Fruit fly (Drosophila melanogaster) whole organism, pupa: ENCODE data around the gene brv2.
A peak's percentile ranks its signal among the peaks of the same experiment; 100 is the strongest.

Experiments
- CG10348 ChIP-seq: fragments of 200-800 bp; sonication (Bioruptor generic); IDR thresholded peaks from 2 replicates; pipeline ENCODE4 v1.3.6; 2022; ENCODE audit warnings: missing biosample characterization, missing genetic modification characterization
- CG12605 ChIP-seq: fragments of 200-800 bp; sonication (Bioruptor generic); IDR thresholded peaks from 2 replicates; pipeline ENCODE4 v1.3.6; 2022; ENCODE audit warnings: missing biosample characterization, missing genetic modification characterization
- CG13204 ChIP-seq: fragments of 200-800 bp; sonication (Bioruptor generic); optimal IDR thresholded peaks from 2 replicates; lab custom pipeline; 2018; ENCODE audit warnings: missing biosample characterization, mild to moderate bottlenecking, missing genetic modification characterization, moderate library complexity
- CG14655 ChIP-seq: fragments of 200-800 bp; sonication (Bioruptor generic); optimal IDR thresholded peaks from 3 replicates; lab custom pipeline; 2017; ENCODE audit warnings: mild to moderate bottlenecking, missing biosample characterization, missing genetic modification reagents, missing genetic modification characterization
- CG15710 ChIP-seq: fragments of 200-800 bp; sonication (Bioruptor generic); optimal IDR thresholded peaks from 2 replicates; lab custom pipeline; 2018; ENCODE audit warnings: missing biosample characterization, mild to moderate bottlenecking, missing genetic modification characterization, moderate library complexity
- CG17806 ChIP-seq: fragments of 200-800 bp; sonication (Bioruptor generic); optimal IDR thresholded peaks from 2 replicates; lab custom pipeline; 2018; ENCODE audit warnings: missing biosample characterization, mild to moderate bottlenecking, missing genetic modification characterization, moderate library complexity
- CG32121 ChIP-seq: fragments of 200-800 bp; sonication (Bioruptor generic); IDR thresholded peaks from 2 replicates; pipeline ENCODE4 v1.3.6; 2022; ENCODE audit warnings: missing biosample characterization, missing genetic modification characterization
- CG34367 ChIP-seq: fragments of 200-800 bp; sonication (Bioruptor generic); optimal IDR thresholded peaks from 2 replicates; lab custom pipeline; 2018; ENCODE audit warnings: missing biosample characterization, mild to moderate bottlenecking, missing genetic modification characterization
- CG4496 ChIP-seq: fragments of 200-800 bp; sonication (Bioruptor generic); IDR thresholded peaks from 3 replicates; pipeline ENCODE4 v1.3.6; 2022; ENCODE audit warnings: missing biosample characterization, missing genetic modification characterization
- CG8159 ChIP-seq: fragments of 200-800 bp; sonication (Bioruptor generic); optimal IDR thresholded peaks from 3 replicates; lab custom pipeline; 2018; ENCODE audit warnings: missing biosample characterization, mild to moderate bottlenecking, missing genetic modification characterization, moderate library complexity
- CG8301 ChIP-seq: fragments of 200-800 bp; sonication (Bioruptor generic); optimal IDR thresholded peaks from 2 replicates; lab custom pipeline; 2018; ENCODE audit warnings: missing biosample characterization, mild to moderate bottlenecking, missing genetic modification characterization
- CG9948 ChIP-seq: fragments of 200-800 bp; sonication (Bioruptor generic); optimal IDR thresholded peaks from 2 replicates; lab custom pipeline; 2018; ENCODE audit warnings: missing biosample characterization, mild to moderate bottlenecking, missing genetic modification characterization, moderate library complexity
- D1 ChIP-seq: fragments of 200-800 bp; sonication (Bioruptor generic); optimal IDR thresholded peaks from 2 replicates; lab custom pipeline; 2018; ENCODE audit warnings: missing biosample characterization, mild to moderate bottlenecking, missing genetic modification characterization, moderate library complexity
- EcR ChIP-seq: fragments of 200-800 bp; sonication (Bioruptor generic); optimal IDR thresholded peaks from 3 replicates; lab custom pipeline; 2019; ENCODE audit warnings: missing biosample characterization, missing genetic modification characterization, mild to moderate bottlenecking, moderate library complexity, missing genetic modification reagents
- Ets98B ChIP-seq: fragments of 200-800 bp; sonication (Bioruptor generic); IDR thresholded peaks from 2 replicates; pipeline ENCODE4 v1.3.6; 2022; ENCODE audit warnings: missing biosample characterization, missing genetic modification characterization
- Pif1A ChIP-seq: fragments of 200-800 bp; sonication (Bioruptor generic); optimal IDR thresholded peaks from 3 replicates; lab custom pipeline; 2016; ENCODE audit warnings: missing biosample characterization, missing genetic modification characterization
- Pif1B ChIP-seq: fragments of 200-800 bp; sonication (Bioruptor generic); optimal IDR thresholded peaks from 3 replicates; lab custom pipeline; 2016; ENCODE audit warnings: missing biosample characterization, missing genetic modification characterization
- Snoo ChIP-seq: fragments of 200-800 bp; sonication (Bioruptor generic); optimal IDR thresholded peaks from 3 replicates; lab custom pipeline; 2017; ENCODE audit warnings: missing biosample characterization, mild to moderate bottlenecking, missing genetic modification characterization, inconsistent platforms
- fd96Ca ChIP-seq: fragments of 200-800 bp; sonication (Bioruptor generic); IDR thresholded peaks from 3 replicates; pipeline ENCODE4 v1.3.6; 2022; ENCODE audit warnings: missing biosample characterization, missing genetic modification characterization
- gl ChIP-seq: fragments of 200-800 bp; sonication (Bioruptor generic); optimal IDR thresholded peaks from 2 replicates; lab custom pipeline; 2018; ENCODE audit warnings: missing biosample characterization, mild to moderate bottlenecking, missing genetic modification characterization
- rn ChIP-seq: fragments of 200-800 bp; sonication (Bioruptor generic); IDR thresholded peaks from 2 replicates; pipeline ENCODE4 v1.3.6; 2022; ENCODE audit warnings: missing biosample characterization, missing genetic modification characterization

Gene brv2

DNA sequence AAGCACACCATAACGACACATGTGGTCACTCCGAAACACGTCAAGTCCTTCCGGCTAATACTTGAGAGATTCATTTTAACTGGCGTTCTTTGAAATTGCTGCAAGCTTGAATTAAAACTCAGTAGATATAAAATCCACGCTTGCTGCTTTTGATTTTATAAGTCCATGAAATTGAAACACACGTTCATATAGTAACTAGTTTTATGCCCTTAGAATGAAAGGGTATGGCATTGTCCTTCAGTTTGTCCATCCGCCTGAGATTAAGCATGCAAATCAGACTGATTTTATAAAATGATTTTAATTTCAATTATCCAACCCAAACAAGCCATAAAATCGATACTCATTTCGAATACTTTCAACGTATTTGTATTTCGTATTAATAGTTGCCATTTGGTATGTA is at the start of gene brv2:
brv2 (minus strand) TSS at position 101 of the 400 bp plus-strand sequence.
- TF ChIP-seq CG17806 (tag; lab: Kevin White, UChicago) (no peak), gl (no peak), CG12605 (GFP tag; lab: Robert Waterston, UW) (no peak), CG14655 (GFP tag; lab: Kevin White, UChicago) (no peak), CG8301 (tag; lab: Kevin White, UChicago) (no peak)
- TF ChIP-seq, all 21 proteins: peak for 0

DNA sequence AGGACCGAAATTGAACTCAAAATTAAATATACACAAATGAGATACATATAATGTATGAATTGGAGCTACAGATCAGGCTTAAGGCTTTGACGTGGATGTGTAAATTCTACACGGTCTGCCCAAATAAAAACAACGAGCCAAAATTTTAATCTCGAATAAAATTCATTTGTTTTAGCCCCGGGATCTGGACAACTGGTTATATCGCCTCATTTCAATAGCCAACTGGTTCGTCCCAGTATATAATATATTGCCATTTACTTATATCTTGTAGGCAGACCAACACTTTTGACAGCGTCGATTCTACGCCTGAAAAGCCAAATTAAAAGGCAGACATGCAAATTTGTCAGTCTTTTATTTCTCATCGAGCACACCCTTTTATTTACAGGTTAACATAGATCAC is 48.6 kb upstream of the brv2 start:
- no peak for TF ChIP-seq CG12605 (GFP tag; lab: Robert Waterston, UW)
- no peak for TF ChIP-seq gl
- no peak for TF ChIP-seq EcR
- no peak for TF ChIP-seq rn (GFP tag; lab: Robert Waterston, UW)
- TF ChIP-seq CG17806 (tag; lab: Kevin White, UChicago) = no peak
- TF ChIP-seq CG14655 (GFP tag; lab: Kevin White, UChicago) = no peak
- no peak for TF ChIP-seq fd96Ca (GFP tag; lab: Robert Waterston, UW)
- no peak for TF ChIP-seq CG34367 (tag; lab: Kevin White, UChicago)
- no peak for TF ChIP-seq Snoo (tag; lab: Kevin White, UChicago)
- no peak for TF ChIP-seq CG15710 (tag; lab: Kevin White, UChicago)
- no peak for TF ChIP-seq Pif1A
- TF ChIP-seq D1 (tag; lab: Kevin White, UChicago) = no peak
- no peak for TF ChIP-seq CG4496 (GFP tag; lab: Robert Waterston, UW)
- TF ChIP-seq Pif1B (GFP tag; lab: Kevin White, UChicago) = no peak
- no peak for TF ChIP-seq Ets98B (GFP tag; lab: Robert Waterston, UW)
- TF ChIP-seq CG10348 = no peak
- TF ChIP-seq CG8159 (tag; lab: Kevin White, UChicago) = no peak
- TF ChIP-seq CG13204 (GFP tag; lab: Kevin White, UChicago) = no peak
- TF ChIP-seq CG9948 (tag; lab: Kevin White, UChicago) = no peak

DNA sequence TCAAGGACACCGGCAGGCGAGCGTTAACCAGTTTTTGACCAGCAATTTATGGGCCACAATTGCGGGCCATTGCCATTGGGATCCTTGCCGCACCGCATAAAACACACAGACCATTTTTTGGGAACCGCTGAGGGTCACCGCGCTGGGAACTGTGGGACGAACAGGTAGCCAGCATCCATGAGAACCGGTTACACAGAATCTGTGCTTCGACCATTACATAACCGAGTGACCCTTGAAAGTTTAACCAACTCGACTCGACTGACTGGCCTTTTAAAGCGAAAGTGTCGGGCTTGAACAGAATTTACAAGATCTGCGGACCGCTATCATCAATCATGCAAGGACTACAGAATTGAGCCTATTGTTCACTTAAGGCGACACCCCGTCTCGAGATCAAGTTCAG is 47.9 kb upstream of the brv2 start:
- TF ChIP-seq gl = no peak
- no peak for TF ChIP-seq CG8159 (tag; lab: Kevin White, UChicago)
- no peak for TF ChIP-seq Pif1A
- peak; percentile 96 for TF ChIP-seq EcR
- no peak for TF ChIP-seq CG10348
- TF ChIP-seq rn (GFP tag; lab: Robert Waterston, UW) = no peak

DNA sequence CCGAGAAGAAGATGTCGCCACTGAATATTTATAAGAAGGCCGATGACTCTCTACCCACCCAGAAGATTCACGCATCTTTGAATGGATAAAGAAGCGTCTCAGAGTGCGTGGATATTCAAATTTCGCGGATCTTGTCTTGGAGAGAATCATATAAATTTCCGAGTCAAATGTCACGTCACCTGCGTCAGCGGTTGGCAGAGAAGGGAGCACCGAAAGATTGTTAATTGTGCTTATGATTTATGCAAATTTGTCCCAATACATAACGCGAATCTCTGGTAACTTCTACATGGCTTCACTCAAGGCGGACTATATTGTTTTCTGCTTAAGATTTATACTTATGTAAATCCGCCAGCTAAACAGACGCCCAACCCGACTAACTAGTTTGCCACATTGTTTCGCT is 46.6 kb upstream of the brv2 start:
- TF ChIP-seq CG9948 (tag; lab: Kevin White, UChicago) (no peak), CG13204 (GFP tag; lab: Kevin White, UChicago) (no peak), EcR (no peak), CG12605 (GFP tag; lab: Robert Waterston, UW) (no peak), CG14655 (GFP tag; lab: Kevin White, UChicago) (no peak), CG34367 (tag; lab: Kevin White, UChicago) (no peak), gl (no peak), CG17806 (tag; lab: Kevin White, UChicago) (no peak), Ets98B (GFP tag; lab: Robert Waterston, UW) (no peak), CG32121 (GFP tag; lab: Robert Waterston, UW) (no peak), CG15710 (tag; lab: Kevin White, UChicago) (no peak), CG8301 (tag; lab: Kevin White, UChicago) (no peak), rn (GFP tag; lab: Robert Waterston, UW) (no peak), Pif1B (GFP tag; lab: Kevin White, UChicago) (no peak)

DNA sequence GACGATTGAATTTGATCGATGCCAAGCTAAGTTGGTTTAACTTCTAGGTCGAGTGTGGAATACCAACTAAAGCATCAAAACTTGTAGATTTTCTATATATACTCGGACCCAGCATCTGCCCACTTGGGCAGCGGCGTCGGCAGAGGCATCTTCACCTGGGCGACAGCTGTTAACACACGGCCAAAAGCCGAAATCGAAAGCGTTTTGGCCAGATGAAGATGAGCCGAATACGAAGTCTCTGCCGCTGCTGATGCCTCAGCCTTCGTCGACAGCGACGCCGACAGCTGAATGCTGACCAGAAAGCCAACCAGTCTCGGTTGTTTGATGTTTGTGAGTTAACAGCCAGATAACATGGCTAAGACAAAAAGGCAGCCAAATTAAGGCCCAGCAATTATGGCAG is 44.4 kb upstream of the brv2 start, which contains the start of gene CG13731:
CG13731 (minus strand) TSS at position 62 of the 400 bp plus-strand sequence.
- TF ChIP-seq Pif1B (GFP tag; lab: Kevin White, UChicago) (no peak), CG12605 (GFP tag; lab: Robert Waterston, UW) (no peak), Snoo (tag; lab: Kevin White, UChicago) (no peak), CG32121 (GFP tag; lab: Robert Waterston, UW) (no peak), CG17806 (tag; lab: Kevin White, UChicago) (no peak), CG15710 (tag; lab: Kevin White, UChicago) (no peak)
- TF ChIP-seq, all 21 proteins: peak for 0

DNA sequence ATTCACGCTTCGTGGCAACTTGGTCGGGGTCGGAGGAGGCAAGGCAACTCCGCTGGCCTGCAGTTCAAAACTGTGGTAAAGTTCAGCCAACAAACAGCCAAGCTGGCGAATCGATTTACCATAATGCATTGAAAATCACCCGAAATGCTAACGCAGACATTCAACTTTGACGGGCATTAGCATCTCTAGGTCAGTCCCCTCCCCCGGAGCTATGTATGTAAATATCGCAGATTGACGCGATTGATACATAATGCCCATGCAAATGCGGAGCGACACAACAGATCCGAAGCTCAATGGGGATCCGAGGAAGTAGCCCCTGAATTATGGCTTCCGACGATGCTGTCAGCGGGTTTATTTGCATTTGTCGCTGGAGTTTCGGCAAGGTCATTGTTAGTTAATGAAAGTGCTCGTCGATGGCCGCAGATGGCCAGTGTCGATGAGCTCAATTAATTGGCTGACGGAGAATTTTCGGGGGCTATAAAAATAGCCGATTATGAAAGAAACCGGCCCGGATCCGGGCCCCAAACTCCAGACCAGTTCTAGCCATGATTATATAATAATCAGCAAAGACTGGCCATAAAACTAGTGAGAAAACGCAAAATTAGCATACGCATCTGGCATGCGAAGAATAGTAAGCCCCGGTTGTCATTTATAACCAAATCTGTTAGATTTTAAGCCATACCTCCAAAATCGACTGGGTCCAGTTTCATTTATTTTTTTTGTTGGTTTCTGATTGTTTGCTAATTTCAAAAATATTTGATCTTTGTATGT is 42.3 kb upstream of the brv2 start:
- TF ChIP-seq CG4496 (GFP tag; lab: Robert Waterston, UW) = no peak
- no peak for TF ChIP-seq CG15710 (tag; lab: Kevin White, UChicago)
- no peak for TF ChIP-seq D1 (tag; lab: Kevin White, UChicago)
- no peak for TF ChIP-seq CG32121 (GFP tag; lab: Robert Waterston, UW)
- TF ChIP-seq CG17806 (tag; lab: Kevin White, UChicago) = no peak
- no peak for TF ChIP-seq Snoo (tag; lab: Kevin White, UChicago)
